Fruit fly (Drosophila melanogaster): ENCODE measurements around the gene AMPKalpha.
A peak's percentile ranks its signal among the peaks of the same experiment; 100 is the strongest.

The AMPKalpha gene

dm6 chrX:1398455-1399055, 23.2 kb downstream of the AMPKalpha start (continued):
- peak; percentile 40 for TF ChIP-seq gsb-n (tag; optimal IDR thresholded peaks at IDR 0.05)
- TF ChIP-seq inv (GFP tag; IDR thresholded peaks at IDR 0.05; ENCODE audit: partially characterized antibody) = no peak
- peak; percentile 64; the same call in 1 of the 2 replicates for TF ChIP-seq ranshi (GFP tag; IDR thresholded peaks at IDR 0.05)
- TF ChIP-seq ewg (GFP tag; optimal IDR thresholded peaks at IDR 0.05) = peak; percentile 30
- peak; percentile 76 for TF ChIP-seq Gug (GFP tag; IDR thresholded peaks at IDR 0.05)
- TF ChIP-seq pnt (GFP tag; optimal IDR thresholded peaks at IDR 0.05) = peak; percentile 51
- no peak for TF ChIP-seq sug (tag; optimal IDR thresholded peaks at IDR 0.05)
- no peak for TF ChIP-seq corto (GFP tag; optimal IDR thresholded peaks at IDR 0.05)
- TF ChIP-seq Neu2 (GFP tag; optimal IDR thresholded peaks at IDR 0.05; ENCODE audit: borderline replicate concordance) = no peak
- TF ChIP-seq org-1 (GFP tag; optimal IDR thresholded peaks at IDR 0.05) = peak; percentile 61
- no peak for TF ChIP-seq Stat92E (GFP tag; optimal IDR thresholded peaks at IDR 0.05)
- no peak for TF ChIP-seq CG4328 (GFP tag; optimal IDR thresholded peaks at IDR 0.05)
- TF ChIP-seq sqz (GFP tag; optimal IDR thresholded peaks at IDR 0.05) = no peak
- TF ChIP-seq CG12071 (GFP tag; optimal IDR thresholded peaks at IDR 0.05) = peak; percentile 36
- TF ChIP-seq hb (GFP tag; IDR thresholded peaks at IDR 0.05; ENCODE audit: partially characterized antibody) = no peak
- no peak for TF ChIP-seq chinmo (GFP tag; IDR thresholded peaks at IDR 0.05; ENCODE audit: partially characterized antibody)
- no peak for TF ChIP-seq cad (GFP tag; optimal IDR thresholded peaks at IDR 0.05)
- no peak for TF ChIP-seq luna (GFP tag; optimal IDR thresholded peaks at IDR 0.05)
- peak; percentile 32; the same call in 1 of the 3 replicates for TF ChIP-seq CG14050 (GFP tag; IDR thresholded peaks at IDR 0.05)
- TF ChIP-seq Sin3A (optimal IDR thresholded peaks at IDR 0.05) = no peak
- no peak for TF ChIP-seq CG8765 (GFP tag; IDR thresholded peaks at IDR 0.05)
- TF ChIP-seq CG12391 (tag; optimal IDR thresholded peaks at IDR 0.05) = peak; percentile 64
- TF ChIP-seq CG4282 (GFP tag; optimal IDR thresholded peaks at IDR 0.05) = no peak
- no peak for TF ChIP-seq sc (optimal IDR thresholded peaks at IDR 0.05)
- no peak for TF ChIP-seq sc (GFP tag; optimal IDR thresholded peaks at IDR 0.05)
- TF ChIP-seq CG11456 (GFP tag; IDR thresholded peaks at IDR 0.05) = peak; percentile 61; the same call in 2 of the 3 replicates
- TF ChIP-seq ro (GFP tag; IDR thresholded peaks at IDR 0.05) = peak; percentile 24; the same call in 1 of the 2 replicates
- no peak for TF ChIP-seq ac (GFP tag; optimal IDR thresholded peaks at IDR 0.05)
- no peak for TF ChIP-seq CG31388 (GFP tag; optimal IDR thresholded peaks at IDR 0.05)
- TF ChIP-seq CG15011 (GFP tag; optimal IDR thresholded peaks at IDR 0.05) = peak; percentile 41
- no peak for TF ChIP-seq CG10321 (GFP tag; IDR thresholded peaks at IDR 0.05)
- TF ChIP-seq sens-2 (GFP tag; IDR thresholded peaks at IDR 0.05) = no peak
- peak; percentile 31 for TF ChIP-seq CG9437 (GFP tag; optimal IDR thresholded peaks at IDR 0.05)
- TF ChIP-seq nerfin-1 (tag; optimal IDR thresholded peaks at IDR 0.05) = peak; percentile 24
- TF ChIP-seq Jarid2 (GFP tag; optimal IDR thresholded peaks at IDR 0.05) = no peak
- no peak for TF ChIP-seq dm (GFP tag; optimal IDR thresholded peaks at IDR 0.05)
- TF ChIP-seq tgo (GFP tag; IDR thresholded peaks at IDR 0.05) = peak; percentile 72
- no peak for TF ChIP-seq sima (GFP tag; optimal IDR thresholded peaks at IDR 0.05)
- peak; percentile 72 for TF ChIP-seq CG18599 (GFP tag; optimal IDR thresholded peaks at IDR 0.05)
- TF ChIP-seq CG2875 (GFP tag; optimal IDR thresholded peaks at IDR 0.05) = peak; percentile 55
- TF ChIP-seq CG4854 (GFP tag; optimal IDR thresholded peaks at IDR 0.05) = no peak
- TF ChIP-seq Meics (GFP tag; optimal IDR thresholded peaks at IDR 0.05) = peak; percentile 67
- no peak for TF ChIP-seq HLHmδ (GFP tag; optimal IDR thresholded peaks at IDR 0.05)
- TF ChIP-seq ara (GFP tag; IDR thresholded peaks at IDR 0.05) = peak; percentile 55; the same call in 1 of the 2 replicates

Data from whole organism, embryonic.